Worm (Caenorhabditis elegans): ENCODE measurements around the gene K08E3.2.

DNA sequence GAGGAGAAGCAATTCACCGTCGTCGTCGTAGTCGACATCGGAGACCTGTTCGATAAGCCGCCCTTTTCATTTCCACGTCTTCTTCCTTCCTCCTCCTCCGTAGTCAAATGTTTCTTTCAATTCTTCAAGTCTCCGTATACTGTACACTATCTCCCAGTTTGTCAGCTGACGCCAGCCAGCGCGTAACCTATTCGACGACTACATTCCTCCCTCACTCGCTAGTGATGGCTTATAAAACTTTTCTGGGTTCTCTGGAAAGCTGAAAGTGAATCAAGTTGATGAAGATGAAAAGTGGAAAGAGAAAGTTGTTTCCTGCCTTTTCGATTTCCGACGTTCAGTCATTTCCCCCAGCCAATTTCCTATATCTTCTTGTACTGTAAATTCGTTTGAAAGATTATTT, 39.4 kb downstream of the K08E3.2 start:
- TF ChIP-seq blmp-1 (tag; optimal IDR thresholded peaks at IDR 0.05), result peak; percentile 98
- TF ChIP-seq nhr-237 (tag; optimal IDR thresholded peaks at IDR 0.05), result no peak
- no peak for TF ChIP-seq lin-39 (tag; optimal IDR thresholded peaks at IDR 0.05)
- no peak for TF ChIP-seq ets-5 (GFP tag; IDR thresholded peaks at IDR 0.05)
- TF ChIP-seq jun-1 (tag; optimal IDR thresholded peaks at IDR 0.05), result no peak
- no peak for TF ChIP-seq aly-2 (tag; optimal IDR thresholded peaks at IDR 0.05)
- no peak for TF ChIP-seq unc-62 (GFP tag; optimal IDR thresholded peaks at IDR 0.05)
- TF ChIP-seq mep-1 (tag; optimal IDR thresholded peaks at IDR 0.05), result no peak
- no peak for TF ChIP-seq fos-1 (tag; optimal IDR thresholded peaks at IDR 0.05)
- no peak for TF ChIP-seq egl-27 (tag; optimal IDR thresholded peaks at IDR 0.05)
